Worm (Caenorhabditis elegans): ENCODE measurements around the gene srg-24.

- no peak for TF ChIP-seq elt-1 (tag; optimal IDR thresholded peaks at IDR 0.05; ENCODE audit: borderline replicate concordance, insufficient read depth)
- no peak for TF ChIP-seq tbx-8 (GFP tag; optimal IDR thresholded peaks at IDR 0.05)
- TF ChIP-seq lsy-2 (tag; optimal IDR thresholded peaks at IDR 0.05): no peak
- no peak for TF ChIP-seq mep-1 (tag; optimal IDR thresholded peaks at IDR 0.05)
- no peak for TF ChIP-seq mab-5 (tag; optimal IDR thresholded peaks at IDR 0.05)
- no peak for TF ChIP-seq unc-62 (GFP tag; optimal IDR thresholded peaks at IDR 0.05)
- TF ChIP-seq lin-13 (tag; optimal IDR thresholded peaks at IDR 0.05): no peak
Measured at ce11 chrII:3056266-3056872, 44.1 kb downstream of the srg-24 start, which contains the start of gene lin-8.
